Worm (Caenorhabditis elegans) whole organism, L3 larva: ENCODE results near the gene W04H10.2.

Experiments used
- elt-2 ChIP-seq: sonication (generic microtip); optimal IDR thresholded peaks from 2 replicates; lab custom pipeline; 2016; ENCODE audit warnings: missing genetic modification reagents, mild to moderate bottlenecking, missing genetic modification characterization, missing compliant biosample characterization
- fos-1 ChIP-seq: fragments of 150-350 bp; optimal IDR thresholded peaks from 2 replicates; lab custom pipeline; 2014; ENCODE audit warnings: missing biosample characterization, missing genetic modification characterization

ce11 chrII:621141-621540 lies 15.8 kb downstream of the W04H10.2 start:
- TF ChIP-seq fos-1, result no peak
- TF ChIP-seq elt-2 (tag; lab: Kevin White, UChicago), result peak; percentile 64
